Worm (Caenorhabditis elegans): ENCODE results near the gene alh-8.
A peak's percentile ranks its signal among the peaks of the same experiment; 100 is the strongest.

The alh-8 gene

DNA sequence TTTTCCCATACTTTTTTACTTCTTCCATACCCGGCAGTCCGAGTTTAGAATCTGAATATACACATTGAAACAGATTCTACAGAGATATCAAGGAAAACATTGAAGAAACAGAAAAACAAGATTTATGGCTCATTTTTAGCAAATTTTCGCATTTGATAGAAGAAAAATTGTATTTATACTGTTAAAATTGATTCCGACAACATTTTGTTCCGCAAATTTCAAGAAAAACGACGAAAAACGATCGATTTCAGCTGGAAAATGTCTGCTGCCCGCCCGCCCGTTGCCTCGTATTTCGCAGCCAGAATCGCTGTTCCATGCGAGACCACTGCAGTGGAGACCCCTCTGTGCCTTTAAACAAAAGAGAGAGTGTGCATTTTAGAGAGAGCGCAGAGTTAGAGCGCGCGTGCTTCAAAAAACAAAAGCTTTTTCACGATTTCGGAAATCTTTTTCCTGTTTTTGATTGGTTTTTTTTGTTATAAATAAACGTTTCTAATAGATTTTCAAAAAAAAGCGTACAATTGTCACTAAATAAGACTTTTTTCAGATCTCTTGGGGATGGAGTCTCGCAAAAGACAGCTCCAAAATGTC is 49.1 kb downstream of the alh-8 start, which contains the start of the genes patr-1 and dna-2 (continued):
- TF ChIP-seq ceh-82 (tag; optimal IDR thresholded peaks at IDR 0.05): no peak
- peak; percentile 31 for TF ChIP-seq lin-13 (GFP tag; optimal IDR thresholded peaks at IDR 0.05)
- no peak for TF ChIP-seq daf-19 (GFP tag; conservative IDR thresholded peaks at IDR 0.05)
- TF ChIP-seq jun-1 (tag; optimal IDR thresholded peaks at IDR 0.05): no peak
- no peak for TF ChIP-seq nhr-48 (tag; optimal IDR thresholded peaks at IDR 0.05)
- no peak for TF ChIP-seq F49E8.2 (tag; optimal IDR thresholded peaks at IDR 0.05; ENCODE audit: borderline replicate concordance)
- TF ChIP-seq unc-130 (GFP tag; optimal IDR thresholded peaks at IDR 0.05): peak; percentile 37
- TF ChIP-seq unc-62 (GFP tag; optimal IDR thresholded peaks at IDR 0.05 in 1 of 2): peak in 1 of 2 experiments; percentile 59
- TF ChIP-seq unc-62 (tag; optimal IDR thresholded peaks at IDR 0.05): no peak
- no peak for TF ChIP-seq dmd-9 (GFP tag; IDR thresholded peaks at IDR 0.05)
- TF ChIP-seq ceh-20 (GFP tag; IDR thresholded peaks at IDR 0.05): no peak
- no peak for TF ChIP-seq madf-5 (GFP tag; IDR thresholded peaks at IDR 0.05)
- no peak for TF ChIP-seq nhr-25 (tag; optimal IDR thresholded peaks at IDR 0.05; ENCODE audit: borderline replicate concordance, insufficient read depth)
- TF ChIP-seq aly-2 (tag; optimal IDR thresholded peaks at IDR 0.05): no peak
- peak; percentile 28 for TF ChIP-seq nhr-28 (tag; optimal IDR thresholded peaks at IDR 0.05)
- no peak for TF ChIP-seq rbr-2 (tag; optimal IDR thresholded peaks at IDR 0.05)
- TF ChIP-seq hmg-1.1 (GFP tag; IDR thresholded peaks at IDR 0.05): peak; percentile 64; the same call in 1 of the 2 replicates
- no peak for TF ChIP-seq nhr-237 (tag; optimal IDR thresholded peaks at IDR 0.05)
- peak; percentile 70 for TF ChIP-seq nhr-6 (tag; optimal IDR thresholded peaks at IDR 0.05)
- TF ChIP-seq lin-1 (GFP tag; IDR thresholded peaks at IDR 0.05): no peak
- no peak for TF ChIP-seq nhr-102 (tag; optimal IDR thresholded peaks at IDR 0.05)
- no peak for TF ChIP-seq T26A8.4 (GFP tag; IDR thresholded peaks at IDR 0.05)
- TF ChIP-seq sdz-12 (GFP tag; optimal IDR thresholded peaks at IDR 0.05): no peak
- TF ChIP-seq nhr-42 (GFP tag; IDR thresholded peaks at IDR 0.05): peak; percentile 19; the same call in 1 of the 2 replicates
- no peak for TF ChIP-seq egl-27 (tag; optimal IDR thresholded peaks at IDR 0.05)
- 0 out of 2 replicates have a peak, but pooled peaks have one; percentile 30 for TF ChIP-seq zfp-3 (GFP tag; conservative IDR thresholded peaks at IDR 0.05)
- no peak for TF ChIP-seq unc-39 (tag; optimal IDR thresholded peaks at IDR 0.05)
- no peak for TF ChIP-seq zip-11 (GFP tag; IDR thresholded peaks at IDR 0.05)

All from whole organism, L4 larva.